Worm (Caenorhabditis elegans) whole organism, L4/young adult: ENCODE results near the gene srx-117.

ENCODE experiments used
- W03F9.2 ChIP-seq: fragments of 150-350 bp; optimal IDR thresholded peaks from 2 replicates; lab custom pipeline; 2014; ENCODE audit warnings: missing biosample characterization, missing genetic modification characterization
- dao-5 ChIP-seq: sonication (generic microtip); optimal IDR thresholded peaks from 2 replicates; lab custom pipeline; 2016; ENCODE audit warnings: missing genotype, missing genetic modification characterization, moderate library complexity, missing compliant biosample characterization
- him-1 ChIP-seq: sonication (generic microtip); optimal IDR thresholded peaks from 2 replicates; lab custom pipeline; 2016; ENCODE audit warnings: missing genotype, missing genetic modification reagents, missing genetic modification characterization, missing compliant biosample characterization

The srx-117 gene

ce11 chrV:5691665-5692407, 47.6 kb downstream of the srx-117 start, which contains the start of gene F25B4.8:
TSS of gene F25B4.8 (minus strand) at chrV:5691715.
- TF ChIP-seq dao-5 (tag; lab: Kevin White, UChicago) (no peak), him-1 (no peak), W03F9.2 (tag; lab: Kevin White, UChicago) (no peak)

ce11 chrV:5693595-5693994, 49.3 kb downstream of the srx-117 start:
- TF ChIP-seq W03F9.2 (tag; lab: Kevin White, UChicago), result no peak
- TF ChIP-seq dao-5 (tag; lab: Kevin White, UChicago), result no peak
- TF ChIP-seq him-1, result no peak

ce11 chrV:5695635-5696034, 51.4 kb downstream of the srx-117 start:
- TF ChIP-seq dao-5 (tag; lab: Kevin White, UChicago), result no peak
- no peak for TF ChIP-seq him-1
- TF ChIP-seq W03F9.2 (tag; lab: Kevin White, UChicago), result no peak
